Fruit fly (Drosophila melanogaster) whole organism: Measurements from ENCODE around the gene Vdup1.

ENCODE experiments used
- CG8478 ChIP-seq: fragments of >200 bp; optimal IDR thresholded peaks from 2 replicates; lab custom pipeline; 2018; ENCODE audit warnings: inconsistent platforms
- Dll ChIP-seq: fragments of >200 bp; optimal IDR thresholded peaks from 2 replicates; lab custom pipeline; 2017
- psq ChIP-seq: fragments of >200 bp; optimal IDR thresholded peaks from 2 replicates; lab custom pipeline; 2017

DNA sequence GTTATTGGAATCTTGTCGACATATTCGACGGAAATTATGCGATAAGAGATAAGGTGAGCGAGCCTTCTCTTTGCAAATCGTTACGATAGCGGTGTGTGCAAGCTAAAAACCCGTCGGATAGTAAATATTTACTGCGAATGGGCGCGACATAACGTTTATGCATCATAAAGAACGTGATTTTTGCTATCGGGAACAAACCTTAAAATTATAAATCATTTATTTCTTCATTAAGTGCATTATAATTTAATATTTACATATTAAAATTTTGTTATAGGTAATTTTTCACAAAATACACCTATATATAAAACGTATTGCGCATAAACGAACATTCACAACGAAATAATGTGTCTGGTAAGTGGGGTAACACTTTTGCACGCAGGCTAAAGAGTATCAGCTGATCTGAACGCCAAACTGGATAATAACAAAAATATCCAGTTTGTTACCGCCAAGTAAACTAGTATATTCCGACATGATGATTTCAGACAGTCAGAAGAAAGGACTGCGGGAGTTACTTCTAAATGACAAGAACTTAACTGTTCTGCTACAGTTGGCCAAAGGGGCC is 27.0 kb upstream of the Vdup1 start, which contains the start of the genes Gk1 and CG13876:
- TF ChIP-seq CG8478 (lab: Kevin White, UChicago) (no peak), Dll (lab: Kevin White, UChicago) (no peak), psq (lab: Kevin White, UChicago) (no peak)
